Worm (Caenorhabditis elegans): Measurements from ENCODE around the gene dhhc-6.

The dhhc-6 gene

ce11 chrIV:12088898-12089297, 35.9 kb upstream of the dhhc-6 start:
- TF ChIP-seq egl-5 (tag; optimal IDR thresholded peaks at IDR 0.05) (peak; percentile 26), snpc-4 (tag; optimal IDR thresholded peaks at IDR 0.05) (peak; percentile 24), nhr-25 (tag; optimal IDR thresholded peaks at IDR 0.05) (peak; percentile 65), skn-1 (tag; optimal IDR thresholded peaks at IDR 0.05) (peak; percentile 31), elt-3 (tag; optimal IDR thresholded peaks at IDR 0.05) (no peak), fos-1 (tag; optimal IDR thresholded peaks at IDR 0.05) (no peak), nhr-11 (tag; optimal IDR thresholded peaks at IDR 0.05) (no peak), ceh-28 (tag; optimal IDR thresholded peaks at IDR 0.05) (no peak), nhr-76 (tag; optimal IDR thresholded peaks at IDR 0.05) (no peak), lin-39 (tag; optimal IDR thresholded peaks at IDR 0.05) (peak; percentile 35), nfya-1 (tag; optimal IDR thresholded peaks at IDR 0.05; ENCODE audit: insufficient read depth) (peak; percentile 61), egl-27 (tag; optimal IDR thresholded peaks at IDR 0.05) (no peak), daf-12 (tag; optimal IDR thresholded peaks at IDR 0.05) (no peak), lin-15B (tag; optimal IDR thresholded peaks at IDR 0.05) (peak; percentile 81), pha-4 (tag; optimal IDR thresholded peaks at IDR 0.05) (peak; percentile 69)

ce11 chrIV:12089551-12089950, 35.2 kb upstream of the dhhc-6 start, which contains the start of gene F11A10.6:
Gene F11A10.6, minus strand, starts transcription at chrIV:12089651.
- TF ChIP-seq lin-15B (tag; optimal IDR thresholded peaks at IDR 0.05) (no peak), lsy-12 (tag; optimal IDR thresholded peaks at IDR 0.05) (no peak), nhr-12 (tag; optimal IDR thresholded peaks at IDR 0.05) (no peak), ztf-4 (tag; optimal IDR thresholded peaks at IDR 0.05) (no peak), skn-1 (tag; optimal IDR thresholded peaks at IDR 0.05) (no peak), fos-1 (tag; optimal IDR thresholded peaks at IDR 0.05) (no peak), tbx-2 (tag; optimal IDR thresholded peaks at IDR 0.05) (no peak), eor-1 (tag; optimal IDR thresholded peaks at IDR 0.05) (no peak)

ce11 chrIV:12092113-12092512, 32.6 kb upstream of the dhhc-6 start, which contains the start of gene mig-32:
Gene mig-32, minus strand, starts transcription at chrIV:12092213.
- TF ChIP-seq nhr-12 (tag; optimal IDR thresholded peaks at IDR 0.05) (no peak), fkh-10 (GFP tag; optimal IDR thresholded peaks at IDR 0.05) (no peak), eor-1 (tag; optimal IDR thresholded peaks at IDR 0.05) (no peak), unc-62 (GFP tag; optimal IDR thresholded peaks at IDR 0.05) (no peak), nhr-237 (tag; optimal IDR thresholded peaks at IDR 0.05) (no peak), nhr-28 (tag; optimal IDR thresholded peaks at IDR 0.05) (no peak), nhr-11 (tag; optimal IDR thresholded peaks at IDR 0.05) (no peak), ceh-9 (tag; optimal IDR thresholded peaks at IDR 0.05) (no peak)

DNA sequence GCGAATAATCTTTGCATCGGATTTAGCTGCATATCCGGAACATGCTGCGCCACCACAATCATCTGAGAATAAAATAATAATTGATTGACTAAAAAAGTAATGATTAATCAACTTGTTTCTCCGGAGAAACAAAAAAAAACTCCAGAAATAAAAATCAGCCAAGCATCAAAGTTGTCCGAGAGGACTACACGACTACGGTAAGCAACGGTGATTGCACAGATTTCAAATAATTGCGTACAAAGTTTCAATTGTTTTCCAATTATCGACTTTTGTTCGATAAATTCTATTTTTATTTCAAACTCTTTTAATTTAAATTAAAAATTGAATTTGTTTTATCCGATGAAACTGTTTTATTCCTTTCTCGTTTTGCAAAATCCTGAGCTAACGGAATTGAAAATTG, 31.4 kb upstream of the dhhc-6 start, which contains the start of gene cpsf-4:
TSS of gene cpsf-4 (minus strand) at position 62 of the 400 bp plus-strand sequence.
- TF ChIP-seq ceh-82 (tag; optimal IDR thresholded peaks at IDR 0.05), result no peak
- TF ChIP-seq nhr-67 (tag; optimal IDR thresholded peaks at IDR 0.05), result no peak
- TF ChIP-seq egl-27 (tag; optimal IDR thresholded peaks at IDR 0.05), result no peak
- TF ChIP-seq R02D3.7 (tag; optimal IDR thresholded peaks at IDR 0.05), result no peak
- no peak for TF ChIP-seq nhr-12 (tag; optimal IDR thresholded peaks at IDR 0.05)

ce11 chrIV:12093819-12094218, 30.9 kb upstream of the dhhc-6 start, which contains the start of gene F11A10.5:
Gene F11A10.5, plus strand, starts transcription at chrIV:12094119.
- TF ChIP-seq snpc-4 (tag; optimal IDR thresholded peaks at IDR 0.05) (no peak), jun-1 (tag; optimal IDR thresholded peaks at IDR 0.05) (no peak), nfya-1 (tag; optimal IDR thresholded peaks at IDR 0.05; ENCODE audit: insufficient read depth) (no peak), mdl-1 (tag; optimal IDR thresholded peaks at IDR 0.05) (no peak), nhr-12 (tag; optimal IDR thresholded peaks at IDR 0.05) (no peak), nhr-25 (tag; optimal IDR thresholded peaks at IDR 0.05) (peak; percentile 22), nhr-23 (tag; optimal IDR thresholded peaks at IDR 0.05) (peak; percentile 7), elt-3 (tag; optimal IDR thresholded peaks at IDR 0.05) (no peak), ZK546.5 (tag; optimal IDR thresholded peaks at IDR 0.05) (no peak), fkh-2 (tag; optimal IDR thresholded peaks at IDR 0.05) (no peak), aly-2 (tag; optimal IDR thresholded peaks at IDR 0.05) (no peak), fkh-10 (GFP tag; optimal IDR thresholded peaks at IDR 0.05) (no peak), unc-62 (GFP tag; optimal IDR thresholded peaks at IDR 0.05) (no peak), lin-39 (tag; optimal IDR thresholded peaks at IDR 0.05) (no peak), lin-15B (tag; optimal IDR thresholded peaks at IDR 0.05) (peak; percentile 41), daf-12 (tag; optimal IDR thresholded peaks at IDR 0.05) (no peak), eor-1 (tag; optimal IDR thresholded peaks at IDR 0.05) (no peak), tbx-2 (tag; optimal IDR thresholded peaks at IDR 0.05) (no peak), skn-1 (tag; optimal IDR thresholded peaks at IDR 0.05) (no peak), ztf-4 (tag; optimal IDR thresholded peaks at IDR 0.05) (no peak), elt-2 (tag; optimal IDR thresholded peaks at IDR 0.05) (no peak)

Measured in whole organism, L3 larva.